Fruit fly (Drosophila melanogaster) whole organism, embryonic: ENCODE results near the gene TwdlB.

Source experiments
- Abd-B ChIP-seq: fragments of 200-800 bp; sonication (Bioruptor generic); optimal IDR thresholded peaks from 2 replicates; lab custom pipeline; 2018; ENCODE audit warnings: missing biosample characterization, mild to moderate bottlenecking, missing genetic modification characterization, moderate library complexity
- Awh ChIP-seq: fragments of 200-800 bp; sonication (Bioruptor generic); IDR thresholded peaks from 2 replicates; pipeline ENCODE4, ENCODE4 v1.3.6; 2022; ENCODE audit warnings: missing biosample characterization, missing genetic modification characterization
- CG10565 ChIP-seq: fragments of 200-800 bp; sonication (Bioruptor generic); optimal IDR thresholded peaks from 3 replicates; lab custom pipeline; 2016; ENCODE audit warnings: missing biosample characterization, mild to moderate bottlenecking, missing genetic modification characterization
- CG11504 ChIP-seq: fragments of 200-800 bp; sonication (Bioruptor generic); optimal IDR thresholded peaks from 3 replicates; lab custom pipeline; 2019; ENCODE audit warnings: missing biosample characterization, mild to moderate bottlenecking, missing genetic modification characterization, moderate library complexity
- CG12769 ChIP-seq: fragments of 200-800 bp; sonication (Bioruptor generic); optimal IDR thresholded peaks from 2 replicates; lab custom pipeline; 2019; ENCODE audit warnings: missing biosample characterization, mild to moderate bottlenecking, missing genetic modification characterization, moderate library complexity
- CG13287 ChIP-seq: fragments of 200-800 bp; sonication (Bioruptor generic); IDR thresholded peaks from 2 replicates; pipeline ENCODE4 v1.3.6; 2022; ENCODE audit warnings: missing biosample characterization, missing genetic modification characterization; ENCODE audit not compliant: partially characterized antibody
- CG13296 ChIP-seq: fragments of 200-800 bp; sonication (Bioruptor generic); optimal IDR thresholded peaks from 3 replicates; lab custom pipeline; 2018; ENCODE audit warnings: missing biosample characterization, mild to moderate bottlenecking, missing genetic modification characterization
- CG13894 ChIP-seq: fragments of 200-800 bp; sonication (Bioruptor generic); optimal IDR thresholded peaks from 3 replicates; lab custom pipeline; 2018; ENCODE audit warnings: missing biosample characterization, mild to moderate bottlenecking, missing genetic modification characterization, moderate library complexity
- CG14441 ChIP-seq: fragments of 200-800 bp; sonication (Bioruptor generic); IDR thresholded peaks from 2 replicates; pipeline ENCODE4 v1.3.6; 2022; ENCODE audit warnings: missing biosample characterization, missing genetic modification characterization
- CG17359 ChIP-seq: fragments of 200-800 bp; sonication (Bioruptor generic); optimal IDR thresholded peaks from 3 replicates; lab custom pipeline; 2018; ENCODE audit warnings: missing biosample characterization, mild to moderate bottlenecking, missing genetic modification characterization, moderate library complexity
- CG3163 ChIP-seq: fragments of 200-800 bp; sonication (Bioruptor generic); optimal IDR thresholded peaks from 3 replicates; lab custom pipeline; 2016; ENCODE audit warnings: missing biosample characterization, missing genetic modification characterization
- CG3407 ChIP-seq: fragments of 200-800 bp; sonication (Bioruptor generic); optimal IDR thresholded peaks from 2 replicates; lab custom pipeline; 2018; ENCODE audit warnings: missing biosample characterization, mild to moderate bottlenecking, missing genetic modification characterization
- CG4730 ChIP-seq: fragments of 200-800 bp; sonication (Bioruptor generic); IDR thresholded peaks from 2 replicates; pipeline ENCODE4 v1.3.6; 2022; ENCODE audit warnings: missing biosample characterization, missing genetic modification characterization
- CG6654 ChIP-seq: fragments of 200-800 bp; sonication (Bioruptor generic); optimal IDR thresholded peaks from 2 replicates; lab custom pipeline; 2017; ENCODE audit warnings: missing biosample characterization, mild to moderate bottlenecking, missing genetic modification characterization
- CHES-1-like ChIP-seq: fragments of 200-800 bp; sonication (Bioruptor generic); optimal IDR thresholded peaks from 2 replicates; lab custom pipeline; 2016; ENCODE audit warnings: missing biosample characterization, missing genetic modification characterization
- H2.0 ChIP-seq: fragments of 200-800 bp; sonication (Bioruptor generic); IDR thresholded peaks from 2 replicates; pipeline ENCODE4 v1.3.6; 2022; ENCODE audit warnings: missing biosample characterization, missing genetic modification characterization
- Hr51 ChIP-seq, 2 experiments: fragments of 200-800 bp; sonication (Bioruptor generic); optimal IDR thresholded peaks; 2 replicates in 1 of 2; 3 replicates in 1 of 2; lab custom pipeline; 2016 to 2018; ENCODE audit warnings: missing biosample characterization in 2 of 2, missing genetic modification characterization in 2 of 2, mild to moderate bottlenecking in 1 of 2, moderate library complexity in 1 of 2
- Hsf ChIP-seq: fragments of 200-800 bp; sonication (Bioruptor generic); optimal IDR thresholded peaks from 3 replicates; lab custom pipeline; 2016; ENCODE audit warnings: missing biosample characterization, missing genetic modification characterization
- Lpt ChIP-seq: fragments of >200 bp; optimal IDR thresholded peaks from 2 replicates; lab custom pipeline; 2018; ENCODE audit warnings: missing biosample characterization, missing genetic modification characterization
- MTF-1 ChIP-seq: fragments of 200-800 bp; sonication (Bioruptor generic); optimal IDR thresholded peaks from 2 replicates; lab custom pipeline; 2018; ENCODE audit warnings: missing biosample characterization, mild to moderate bottlenecking, missing genetic modification characterization, borderline replicate concordance
- Nf-YB ChIP-seq: fragments of 200-800 bp; sonication (Bioruptor generic); optimal IDR thresholded peaks from 3 replicates; lab custom pipeline; 2019; ENCODE audit warnings: missing biosample characterization, mild to moderate bottlenecking, missing genetic modification characterization, moderate library complexity
- Nf-YC ChIP-seq: fragments of 200-800 bp; optimal IDR thresholded peaks from 3 replicates; lab custom pipeline; 2019; ENCODE audit warnings: missing biosample characterization, mild to moderate bottlenecking, missing genetic modification characterization, moderate library complexity
- Optix ChIP-seq: fragments of 200-800 bp; sonication (Bioruptor generic); IDR thresholded peaks from 3 replicates; pipeline ENCODE4 v1.3.6; 2022; ENCODE audit warnings: missing biosample characterization, missing genetic modification characterization
- Rx ChIP-seq: fragments of 200-800 bp; sonication (Bioruptor generic); IDR thresholded peaks from 2 replicates; pipeline ENCODE4 v1.3.6; 2022; ENCODE audit warnings: missing biosample characterization, missing genetic modification characterization
- abd-A ChIP-seq: fragments of 200-800 bp; sonication (Bioruptor generic); optimal IDR thresholded peaks from 3 replicates; lab custom pipeline; 2019; ENCODE audit warnings: missing biosample characterization, mild to moderate bottlenecking, missing genetic modification characterization, moderate library complexity
- aop ChIP-seq: fragments of 200-800 bp; sonication (Bioruptor generic); IDR thresholded peaks from 2 replicates; pipeline ENCODE4 v1.3.6; 2022; ENCODE audit warnings: missing biosample characterization, missing genetic modification characterization
- bab2 ChIP-seq: fragments of 200-800 bp; sonication (Bioruptor generic); optimal IDR thresholded peaks from 2 replicates; lab custom pipeline; 2016; ENCODE audit warnings: missing biosample characterization, missing genetic modification characterization
- cad ChIP-seq: fragments of >200 bp; optimal IDR thresholded peaks from 2 replicates; lab custom pipeline; 2017; ENCODE audit warnings: missing biosample characterization, missing genetic modification characterization
- chinmo ChIP-seq: fragments of 200-800 bp; sonication (Bioruptor generic); IDR thresholded peaks from 4 replicates; pipeline ENCODE4 v1.3.6; 2022; ENCODE audit warnings: missing biosample characterization, missing genetic modification characterization; ENCODE audit not compliant: partially characterized antibody
- da ChIP-seq: fragments of 200-800 bp; sonication (Bioruptor generic); optimal IDR thresholded peaks from 2 replicates; lab custom pipeline; 2016; ENCODE audit warnings: missing biosample characterization, missing genetic modification characterization
- grau ChIP-seq: fragments of 200-800 bp; optimal IDR thresholded peaks from 3 replicates; lab custom pipeline; 2019; ENCODE audit warnings: missing biosample characterization, mild to moderate bottlenecking, missing genetic modification characterization, moderate library complexity
- gsb-n ChIP-seq: fragments of 200-800 bp; sonication (Bioruptor generic); optimal IDR thresholded peaks from 3 replicates; lab custom pipeline; 2018; ENCODE audit warnings: missing biosample characterization, mild to moderate bottlenecking, missing genetic modification characterization
- ken ChIP-seq: fragments of 200-800 bp; sonication (Bioruptor generic); IDR thresholded peaks from 3 replicates; pipeline ENCODE4 v1.3.6; 2022; ENCODE audit warnings: missing biosample characterization, missing genetic modification characterization
- lab ChIP-seq: fragments of 200-800 bp; sonication (Bioruptor generic); optimal IDR thresholded peaks from 3 replicates; lab custom pipeline; 2017; ENCODE audit warnings: missing biosample characterization, missing genetic modification characterization, mild to moderate bottlenecking, moderate library complexity, missing genetic modification reagents
- nau ChIP-seq: fragments of 200-800 bp; sonication (Bioruptor generic); optimal IDR thresholded peaks from 3 replicates; lab custom pipeline; 2017; ENCODE audit warnings: missing biosample characterization, mild to moderate bottlenecking, missing genetic modification characterization, missing genetic modification reagents
- oc ChIP-seq: fragments of 200-800 bp; sonication (Bioruptor generic); optimal IDR thresholded peaks from 2 replicates; lab custom pipeline; 2018; ENCODE audit warnings: missing biosample characterization, mild to moderate bottlenecking, missing genetic modification characterization, moderate library complexity
- pho ChIP-seq: fragments of 200-800 bp; sonication (Bioruptor generic); optimal IDR thresholded peaks from 2 replicates; lab custom pipeline; 2016; ENCODE audit warnings: missing biosample characterization, missing genetic modification characterization
- row ChIP-seq: fragments of 200-800 bp; sonication (Bioruptor generic); IDR thresholded peaks from 3 replicates; pipeline ENCODE4 v1.3.6; 2022; ENCODE audit warnings: missing biosample characterization, missing genetic modification characterization
- run ChIP-seq: fragments of 200-800 bp; sonication (Bioruptor generic); optimal IDR thresholded peaks from 3 replicates; lab custom pipeline; 2018; ENCODE audit warnings: missing biosample characterization, mild to moderate bottlenecking, missing genetic modification characterization
- salm ChIP-seq: fragments of 200-800 bp; sonication (Bioruptor generic); optimal IDR thresholded peaks from 2 replicates; lab custom pipeline; 2018; ENCODE audit warnings: missing biosample characterization, mild to moderate bottlenecking, missing genetic modification characterization
- sd ChIP-seq: fragments of 200-800 bp; sonication (Bioruptor generic); optimal IDR thresholded peaks from 3 replicates; lab custom pipeline; 2018; ENCODE audit warnings: missing biosample characterization, mild to moderate bottlenecking, missing genetic modification characterization, moderate library complexity
- shn ChIP-seq: fragments of 200-800 bp; sonication (Bioruptor generic); optimal IDR thresholded peaks from 3 replicates; lab custom pipeline; 2016; ENCODE audit warnings: missing biosample characterization, missing genetic modification characterization
- sqz ChIP-seq: fragments of 200-800 bp; sonication (Bioruptor generic); optimal IDR thresholded peaks from 3 replicates; lab custom pipeline; 2018; ENCODE audit warnings: missing biosample characterization, mild to moderate bottlenecking, missing genetic modification characterization
- sr ChIP-seq: fragments of 200-800 bp; sonication (Bioruptor generic); IDR thresholded peaks from 3 replicates; pipeline ENCODE4 v1.3.6; 2022; ENCODE audit warnings: missing biosample characterization, missing genetic modification characterization
- vvl ChIP-seq: fragments of 200-800 bp; sonication (Bioruptor generic); IDR thresholded peaks from 2 replicates; pipeline ENCODE4 v1.3.6; 2022; ENCODE audit warnings: missing biosample characterization, missing genetic modification characterization

Gene TwdlB

dm6 chr3R:26670277-26670676 lies 46.9 kb upstream of the TwdlB start:
- TF ChIP-seq CG14441 = no peak
- peak; percentile 57 for TF ChIP-seq abd-A (tag; lab: Kevin White, UChicago)
- peak; percentile 80 for TF ChIP-seq CG13894 (tag; lab: Kevin White, UChicago)
- TF ChIP-seq, all 482 proteins: peak for 2

DNA sequence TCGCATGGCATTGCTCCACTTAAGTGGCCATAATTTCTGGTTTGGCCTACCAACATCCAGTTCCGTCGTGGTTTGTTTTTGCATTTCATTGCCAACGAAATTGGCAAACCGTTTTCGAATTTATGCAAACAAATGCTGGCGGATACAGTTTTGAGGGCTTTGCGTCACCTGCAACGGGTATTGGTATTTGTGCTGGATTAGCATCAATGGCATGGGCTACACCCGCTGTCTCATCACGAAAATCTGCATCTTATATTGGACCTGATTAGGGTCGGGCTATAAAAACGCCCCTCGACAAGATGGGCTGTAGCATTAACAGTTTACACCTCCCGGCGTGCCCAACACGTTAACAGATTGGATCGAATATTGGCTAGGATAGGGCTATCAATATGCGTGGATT lies 32.8 kb upstream of the TwdlB start, which contains the start of gene Tb:
Tb (plus strand) TSS at position 301 of the 400 bp plus-strand sequence.
- TF ChIP-seq Awh (peak; percentile 64), sr (GFP tag; lab: Robert Waterston, UW) (no peak), Nf-YC (tag; lab: Kevin White, UChicago) (no peak)
- TF ChIP-seq, all 482 proteins: peak for 1

dm6 chr3R:26655416-26655945 lies 32.1 kb upstream of the TwdlB start:
- peak; percentile 9; the same call in 1 of the 2 replicates for TF ChIP-seq CG13287 (GFP tag; lab: Robert Waterston, UW)
- TF ChIP-seq vvl = peak; percentile 86
- no peak for TF ChIP-seq bab2 (GFP tag; lab: Kevin White, UChicago)
- no peak for TF ChIP-seq CG3163 (GFP tag; lab: Kevin White, UChicago)
- TF ChIP-seq CG13894 (tag; lab: Kevin White, UChicago) = peak; percentile 62
- peak; percentile 96 for TF ChIP-seq run (tag; lab: Kevin White, UChicago)
- peak; percentile 99 for TF ChIP-seq abd-A (tag; lab: Kevin White, UChicago)
- 0 out of 2 replicates have a peak, but pooled peaks have one; percentile 10 for TF ChIP-seq H2.0 (GFP tag; lab: Robert Waterston, UW)
- peak; percentile 87 for TF ChIP-seq CG12769
- TF ChIP-seq CG11504 (tag; lab: Kevin White, UChicago) = no peak
- TF ChIP-seq sd (tag; lab: Kevin White, UChicago) = peak; percentile 96
- TF ChIP-seq CG17359 (tag; lab: Kevin White, UChicago) = no peak
- no peak for TF ChIP-seq CG3407 (GFP tag; lab: Kevin White, UChicago)
- peak; percentile 41; the same call in 1 of the 2 replicates for TF ChIP-seq Awh
- TF ChIP-seq cad (GFP tag; lab: Kevin White, UChicago) = peak; percentile 74
- TF ChIP-seq grau (tag; lab: Kevin White, UChicago) = peak; percentile 74
- TF ChIP-seq Abd-B (GFP tag; lab: Kevin White, UChicago) = peak; percentile 7
- peak; percentile 70 for TF ChIP-seq salm (tag; lab: Kevin White, UChicago)
- peak; percentile 89 for TF ChIP-seq oc (tag; lab: Kevin White, UChicago)
- TF ChIP-seq CHES-1-like = no peak
- peak; percentile 44 for TF ChIP-seq gsb-n (tag; lab: Kevin White, UChicago)
- TF ChIP-seq chinmo = peak; percentile 88; the same call in 3 of the 4 replicates
- TF ChIP-seq sqz (GFP tag; lab: Kevin White, UChicago) = peak; percentile 30
- no peak for TF ChIP-seq da (GFP tag; lab: Kevin White, UChicago)
- TF ChIP-seq row (GFP tag; lab: Robert Waterston, UW) = peak; percentile 24; the same call in 1 of the 3 replicates
- peak; percentile 97 for TF ChIP-seq CG6654 (GFP tag; lab: Kevin White, UChicago)

DNA sequence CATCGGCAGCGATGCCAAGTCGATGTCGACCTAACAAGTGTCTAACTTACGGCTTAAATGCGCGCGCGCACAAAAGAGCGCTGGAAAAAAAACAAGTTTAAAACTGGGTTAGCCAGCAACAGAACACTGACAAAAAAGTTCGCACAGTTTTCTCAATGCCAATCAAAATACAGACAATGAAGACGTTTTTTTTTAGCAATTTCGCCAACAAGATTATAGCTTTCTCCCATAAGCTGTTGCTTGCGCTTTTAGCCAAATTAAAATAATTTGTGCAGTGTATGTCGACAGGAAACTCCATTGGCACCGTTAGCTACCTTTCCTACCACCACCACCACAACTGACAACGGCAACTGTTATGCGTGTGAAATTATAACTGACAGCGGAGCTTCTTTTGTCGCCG lies 31.3 kb upstream of the TwdlB start:
- TF ChIP-seq MTF-1 (no peak), Optix (peak; percentile 50; the same call in 1 of the 3 replicates), ken (peak; percentile 22; the same call in 1 of the 3 replicates), aop (GFP tag; lab: Robert Waterston, UW) (no peak), CG13296 (GFP tag; lab: Kevin White, UChicago) (no peak), CG10565 (no peak), salm (tag; lab: Kevin White, UChicago) (peak; percentile 3), pho (peak; percentile 21), lab (GFP tag; lab: Kevin White, UChicago) (peak; percentile 74), Lpt (no peak), CG4730 (peak; percentile 41), Hsf (GFP tag; lab: Kevin White, UChicago) (peak; percentile 56), shn (peak; percentile 0), nau (GFP tag; lab: Kevin White, UChicago) (peak; percentile 47), Hr51 (GFP tag; optimal IDR thresholded peaks at IDR 0.05; lab: Kevin White, UChicago) (peak in 1 of 2 experiments; percentile 77), Nf-YB (GFP tag; lab: Kevin White, UChicago) (no peak), Rx (GFP tag; lab: Robert Waterston, UW) (peak; percentile 65)
